Fruit fly (Drosophila melanogaster): ENCODE data around the gene CG43057.

Gene CG43057

dm6 chr2L:8277561-8278201 lies 33.9 kb upstream of the CG43057 start (continued):
- TF ChIP-seq wek (GFP tag; optimal IDR thresholded peaks at IDR 0.05) = peak; percentile 71
- TF ChIP-seq CG30431 (GFP tag; optimal IDR thresholded peaks at IDR 0.05) = peak; percentile 93
- no peak for TF ChIP-seq hb (GFP tag; IDR thresholded peaks at IDR 0.05; ENCODE audit: partially characterized antibody)
- TF ChIP-seq Dad (GFP tag; optimal IDR thresholded peaks at IDR 0.05) = peak; percentile 89
- no peak for TF ChIP-seq Dp (GFP tag; optimal IDR thresholded peaks at IDR 0.05)
- peak; percentile 86 for TF ChIP-seq btn (GFP tag; optimal IDR thresholded peaks at IDR 0.05)
- TF ChIP-seq C15 (GFP tag; IDR thresholded peaks at IDR 0.05) = peak; percentile 92
- TF ChIP-seq Med (GFP tag) = peak; percentile 98
- TF ChIP-seq Dek (tag; optimal IDR thresholded peaks at IDR 0.05) = peak; percentile 96
- peak; percentile 98 for TF ChIP-seq corto (GFP tag; optimal IDR thresholded peaks at IDR 0.05)
- TF ChIP-seq CG8765 (GFP tag; IDR thresholded peaks at IDR 0.05) = peak; percentile 96
- TF ChIP-seq shn (GFP tag; optimal IDR thresholded peaks at IDR 0.05) = peak; percentile 65
- peak; percentile 69 for TF ChIP-seq CG7928 (GFP tag; optimal IDR thresholded peaks at IDR 0.05)
- peak; percentile 97 for TF ChIP-seq gt (GFP tag; IDR thresholded peaks at IDR 0.05)
- TF ChIP-seq CG7271 (tag; optimal IDR thresholded peaks at IDR 0.05) = peak; percentile 92
- peak; percentile 99 for TF ChIP-seq CG2199 (GFP tag; IDR thresholded peaks at IDR 0.05)
- peak; percentile 96 for TF ChIP-seq CG11723 (GFP tag; optimal IDR thresholded peaks at IDR 0.05)
- TF ChIP-seq slou (GFP tag; optimal IDR thresholded peaks at IDR 0.05) = peak; percentile 94
- peak; percentile 98 for TF ChIP-seq CG43689 (GFP tag; IDR thresholded peaks at IDR 0.05)
- TF ChIP-seq CG13296 (GFP tag; optimal IDR thresholded peaks at IDR 0.05) = peak; percentile 97
- peak; percentile 96 for TF ChIP-seq CG8924 (tag; optimal IDR thresholded peaks at IDR 0.05)
- TF ChIP-seq CoRest (tag; optimal IDR thresholded peaks at IDR 0.05) = peak; percentile 98
- TF ChIP-seq toy (GFP tag; IDR thresholded peaks at IDR 0.05) = peak; percentile 94
- TF ChIP-seq CG11085 (GFP tag; IDR thresholded peaks at IDR 0.05) = peak; percentile 93
- TF ChIP-seq Atf-2 (GFP tag; optimal IDR thresholded peaks at IDR 0.05) = peak; percentile 81
- peak; percentile 81 for TF ChIP-seq CG17186 (GFP tag; optimal IDR thresholded peaks at IDR 0.05)
- peak; percentile 68; the same call in 2 of the 3 replicates for TF ChIP-seq CG6791 (GFP tag; IDR thresholded peaks at IDR 0.05; ENCODE audit: partially characterized antibody)
- peak; percentile 97 for TF ChIP-seq CG12942 (GFP tag; optimal IDR thresholded peaks at IDR 0.05)
- TF ChIP-seq pan (optimal IDR thresholded peaks at IDR 0.05) = no peak
- peak in 1 of 2 experiments; percentile 99 for TF ChIP-seq pan (GFP tag; optimal IDR thresholded peaks at IDR 0.05 in 1 of 2, IDR thresholded peaks at IDR 0.05 in 1 of 2)
- TF ChIP-seq zfh1 (GFP tag; IDR thresholded peaks at IDR 0.05) = peak; percentile 99
- peak; percentile 97 for TF ChIP-seq CG12659 (GFP tag; optimal IDR thresholded peaks at IDR 0.05)
- peak; percentile 82 for TF ChIP-seq CHES-1-like (GFP tag; optimal IDR thresholded peaks at IDR 0.05)
- TF ChIP-seq Mes4 (GFP tag; optimal IDR thresholded peaks at IDR 0.05) = peak; percentile 94
- TF ChIP-seq disco-r (GFP tag; optimal IDR thresholded peaks at IDR 0.05) = peak; percentile 85
- TF ChIP-seq ash1 (GFP tag; optimal IDR thresholded peaks at IDR 0.05) = peak; percentile 63
- peak; percentile 86 for TF ChIP-seq maf-S (GFP tag; optimal IDR thresholded peaks at IDR 0.05)
- peak; percentile 99 for TF ChIP-seq CG34422 (GFP tag; IDR thresholded peaks at IDR 0.05)
- TF ChIP-seq Side (GFP tag; optimal IDR thresholded peaks at IDR 0.05) = peak; percentile 92
- peak; percentile 98 for TF ChIP-seq Ets65A (GFP tag)
- TF ChIP-seq CG11247 (GFP tag; IDR thresholded peaks at IDR 0.05) = peak; percentile 98
- TF ChIP-seq Aef1 (GFP tag; IDR thresholded peaks at IDR 0.05) = peak; percentile 95
- peak; percentile 100 for TF ChIP-seq CG17328 (GFP tag; IDR thresholded peaks at IDR 0.05)
- TF ChIP-seq CG5245 (GFP tag; optimal IDR thresholded peaks at IDR 0.05) = peak; percentile 97
- peak; percentile 94 for TF ChIP-seq ind (GFP tag; optimal IDR thresholded peaks at IDR 0.05)
- peak; percentile 98 for TF ChIP-seq Xbp1 (GFP tag; optimal IDR thresholded peaks at IDR 0.05)
- TF ChIP-seq CG16779 (GFP tag; IDR thresholded peaks at IDR 0.05) = peak; percentile 93
- peak; percentile 97 for TF ChIP-seq CG32532 (GFP tag; IDR thresholded peaks at IDR 0.05)
- peak; percentile 94 for TF ChIP-seq org-1 (GFP tag; optimal IDR thresholded peaks at IDR 0.05)
- TF ChIP-seq gcm2 (GFP tag; optimal IDR thresholded peaks at IDR 0.05) = peak; percentile 91
- TF ChIP-seq tx (GFP tag; optimal IDR thresholded peaks at IDR 0.05) = peak; percentile 79

All from whole organism, embryonic.